Fruit fly (Drosophila melanogaster) whole organism: Measurements from ENCODE around the gene Osi20.

Experiments used
- EcR ChIP-seq, 2 experiments: fragments of >200 bp; optimal IDR thresholded peaks; 2 replicates each; lab custom pipeline; 2017; ENCODE audit warnings: missing biosample characterization in 2 of 2, missing genetic modification characterization in 2 of 2, missing genetic modification reagents in 2 of 2
- pan ChIP-seq: fragments of >200 bp; optimal IDR thresholded peaks from 2 replicates; lab custom pipeline; 2017
- usp ChIP-seq: fragments of >200 bp; optimal IDR thresholded peaks from 2 replicates; lab custom pipeline; 2017; ENCODE audit warnings: missing biosample characterization, missing genetic modification characterization, mixed read lengths

DNA sequence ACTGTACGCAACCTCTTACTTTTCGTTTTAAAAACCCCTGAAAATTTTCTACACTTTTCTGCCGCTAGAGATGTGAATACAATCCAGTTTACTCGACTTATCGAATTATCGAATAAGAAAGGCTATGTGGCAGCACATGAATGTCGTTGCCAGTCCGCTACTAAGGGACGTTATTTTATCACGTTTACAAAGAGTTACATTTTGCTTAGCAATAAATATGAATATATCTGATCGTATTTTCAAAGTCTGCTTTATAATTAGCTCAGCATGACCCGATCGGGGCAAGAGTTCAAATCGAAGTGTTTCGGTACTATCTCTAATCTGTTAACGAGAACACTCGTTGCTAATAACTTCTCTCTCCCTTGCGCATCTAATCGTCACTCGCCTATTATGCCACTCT lies 28.2 kb downstream of the Osi20 start, which contains the start of gene CG42724:
- no peak for TF ChIP-seq pan
- no peak for TF ChIP-seq EcR (GFP tag; optimal IDR thresholded peaks at IDR 0.05; lab: Kevin White, UChicago)
- no peak for TF ChIP-seq usp (GFP tag; lab: Kevin White, UChicago)
